Worm (Caenorhabditis elegans) whole organism, L4 larva: ENCODE measurements around the gene Y116A8C.37.
"Not testable (repeated sequence)": the region's sequence is repeated elsewhere in the genome, so short reads cannot be mapped to it uniquely, and the experiment has no call there.

Experiments
- D1046.2 ChIP-seq: fragments of 200-800 bp; sonication (Bioruptor generic); IDR thresholded peaks from 2 replicates; pipeline ENCODE4 v1.3.6; 2022; ENCODE audit warnings: missing genetic modification characterization, missing compliant biosample characterization
- T20F7.1 ChIP-seq: fragments of 200-800 bp; sonication (Bioruptor generic); optimal IDR thresholded peaks from 2 replicates; lab custom pipeline; 2018; ENCODE audit warnings: mild to moderate bottlenecking, missing genetic modification characterization, missing compliant biosample characterization
- T26A8.4 ChIP-seq: fragments of 200-800 bp; sonication (Bioruptor generic); IDR thresholded peaks from 2 replicates; pipeline ENCODE4 v1.3.6; 2022; ENCODE audit warnings: missing genetic modification characterization, missing compliant biosample characterization
- aha-1 ChIP-seq: fragments of 150-350 bp; peaks from one replicate; lab custom pipeline; 2014; ENCODE audit warnings: missing biosample characterization, missing genetic modification characterization
- ceh-20 ChIP-seq: fragments of 200-800 bp; sonication (Bioruptor generic); IDR thresholded peaks from 2 replicates; pipeline ENCODE4 v1.3.6; 2022; ENCODE audit warnings: missing genetic modification reagents, missing genetic modification characterization, missing compliant biosample characterization
- ceh-28 ChIP-seq: fragments of 150-350 bp; optimal IDR thresholded peaks from 2 replicates; lab custom pipeline; 2014; ENCODE audit warnings: missing biosample characterization, missing genetic modification reagents, missing genetic modification characterization
- dpl-1 ChIP-seq: fragments of 150-350 bp; optimal IDR thresholded peaks from 2 replicates; lab custom pipeline; 2014; ENCODE audit warnings: missing biosample characterization, missing genetic modification reagents, missing genetic modification characterization
- dve-1 ChIP-seq: sonication (generic microtip); optimal IDR thresholded peaks from 2 replicates; lab custom pipeline; 2017; ENCODE audit warnings: antibody characterized with exemption, mild to moderate bottlenecking, missing genetic modification characterization, missing compliant biosample characterization; ENCODE audit not compliant: insufficient read depth
- egl-43 ChIP-seq: fragments of 200-800 bp; sonication (Bioruptor generic); IDR thresholded peaks from 2 replicates; pipeline ENCODE4 v1.3.6; 2022; ENCODE audit warnings: missing genetic modification reagents, missing genetic modification characterization, missing compliant biosample characterization
- lim-7 ChIP-seq: fragments of 200-800 bp; sonication (Bioruptor generic); IDR thresholded peaks from 2 replicates; pipeline ENCODE4 v1.3.6; 2022; ENCODE audit warnings: missing genetic modification characterization, missing compliant biosample characterization
- lin-13 ChIP-seq: fragments of 150-350 bp; optimal IDR thresholded peaks from 2 replicates; lab custom pipeline; 2014; ENCODE audit warnings: missing biosample characterization, missing genetic modification reagents, missing genetic modification characterization
- lin-39 ChIP-seq: fragments of 150-350 bp; optimal IDR thresholded peaks from 2 replicates; lab custom pipeline; 2014; ENCODE audit warnings: missing biosample characterization, missing genetic modification reagents, missing genetic modification characterization
- lir-3 ChIP-seq: sonication (generic microtip); optimal IDR thresholded peaks from 2 replicates; lab custom pipeline; 2016; ENCODE audit warnings: mild to moderate bottlenecking, missing genetic modification characterization, missing compliant biosample characterization
- madf-5 ChIP-seq, 2 experiments: fragments of 200-800 bp; sonication (Bioruptor generic); IDR thresholded peaks; 2 replicates each; pipeline ENCODE4 v1.3.6; 2022; ENCODE audit warnings: missing compliant biosample characterization in 2 of 2, missing genetic modification characterization in 2 of 2
- mxl-2 ChIP-seq: fragments of 200-800 bp; sonication (Bioruptor generic); conservative IDR thresholded peaks from 2 replicates; pipeline ENCODE4 v1.3.6; 2022; ENCODE audit warnings: missing genetic modification reagents, missing genetic modification characterization, missing compliant biosample characterization
- nhr-25 ChIP-seq: sonication (generic microtip); optimal IDR thresholded peaks from 2 replicates; lab custom pipeline; 2017; ENCODE audit warnings: missing genetic modification characterization, mild to moderate bottlenecking, missing compliant biosample characterization, antibody characterized with exemption, moderate library complexity, borderline replicate concordance; ENCODE audit not compliant: insufficient read depth
- nhr-6 ChIP-seq: fragments of 150-350 bp; optimal IDR thresholded peaks from 2 replicates; lab custom pipeline; 2014; ENCODE audit warnings: missing biosample characterization, missing genetic modification characterization
- php-3 ChIP-seq: fragments of 200-800 bp; sonication (Bioruptor generic); IDR thresholded peaks from 2 replicates; pipeline ENCODE4 v1.3.6; 2022; ENCODE audit warnings: missing genetic modification reagents, missing genetic modification characterization, missing compliant biosample characterization
- set-16 ChIP-seq: fragments of 200-800 bp; sonication (Bioruptor generic); IDR thresholded peaks from 2 replicates; pipeline ENCODE4 v1.3.6; 2022; ENCODE audit warnings: missing genetic modification reagents, missing genetic modification characterization, missing compliant biosample characterization
- snpc-1.2 ChIP-seq: fragments of 200-800 bp; sonication (Bioruptor generic); IDR thresholded peaks from 2 replicates; pipeline ENCODE4 v1.3.6; 2022; ENCODE audit warnings: missing genetic modification reagents, missing genetic modification characterization, missing compliant biosample characterization
- tag-97 ChIP-seq: fragments of 200-800 bp; sonication (Bioruptor generic); IDR thresholded peaks from 2 replicates; pipeline ENCODE4 v1.3.6; 2022; ENCODE audit warnings: missing genetic modification characterization, missing compliant biosample characterization
- unc-39 ChIP-seq: sonication (generic microtip); optimal IDR thresholded peaks from 2 replicates; lab custom pipeline; 2017; ENCODE audit warnings: missing biosample characterization, missing genetic modification characterization
- unc-62 ChIP-seq, 3 experiments: fragments of 150-350 bp in 1 of 3; sonication (generic microtip); optimal IDR thresholded peaks in 2 of 3; peaks in 1 of 3; 1 replicate in 1 of 3; 2 replicates in 2 of 3; lab custom pipeline; 2014 to 2017; ENCODE audit warnings: missing biosample characterization in 3 of 3, missing genetic modification characterization in 3 of 3, missing genetic modification reagents in 3 of 3, missing genotype in 1 of 3
- zag-1 ChIP-seq: fragments of 150-350 bp; optimal IDR thresholded peaks from 2 replicates; lab custom pipeline; 2014; ENCODE audit warnings: missing biosample characterization, missing genetic modification characterization
- zip-2 ChIP-seq: fragments of 150-350 bp; optimal IDR thresholded peaks from 2 replicates; lab custom pipeline; 2014; ENCODE audit warnings: missing biosample characterization, missing genetic modification characterization

Y116A8C.37 gene

ce11 chrIV:17163273-17163672 lies 32.3 kb upstream of the Y116A8C.37 start, which contains the start of gene skr-9:
TSS of gene skr-9 (plus strand) at chrIV:17163573.
- TF ChIP-seq nhr-6 (tag; lab: Kevin White, UChicago); egl-43; unc-39 (tag; lab: Kevin White, UChicago): not testable (repeated sequence)

ce11 chrIV:17162515-17162914 lies 31.6 kb upstream of the Y116A8C.37 start, which contains the start of gene skr-13:
TSS of gene skr-13 (minus strand) at chrIV:17162615.
- TF ChIP-seq ceh-20 (GFP tag; lab: Robert Waterston, UW) (no peak), tag-97 (GFP tag; lab: Robert Waterston, UW) (no peak)

ce11 chrIV:17155625-17156024 lies 24.7 kb upstream of the Y116A8C.37 start:
- TF ChIP-seq snpc-1.2 (GFP tag; lab: Robert Waterston, UW): 0 out of 2 replicates have a peak, but pooled peaks have one; percentile 51
- TF ChIP-seq, all 104 proteins: peak for 1; not testable (repeated sequence) for 103

ce11 chrIV:17153002-17153401 lies 22.1 kb upstream of the Y116A8C.37 start:
- TF ChIP-seq lir-3 (tag; lab: Kevin White, UChicago) (no peak), unc-62 (GFP tag; optimal IDR thresholded peaks at IDR 0.05 in 1 of 2; lab: Kevin White, UChicago) (peak in 1 of 2 experiments; percentile 96), unc-62 (tag; optimal IDR thresholded peaks at IDR 0.05; lab: Kevin White, UChicago) (no peak), nhr-25 (tag; lab: Kevin White, UChicago) (no peak), aha-1 (tag; lab: Kevin White, UChicago) (peak; percentile 61), dve-1 (tag; lab: Kevin White, UChicago) (no peak), zag-1 (tag; lab: Kevin White, UChicago) (no peak)
- TF ChIP-seq, all 104 proteins: peak for 2

ce11 chrIV:17150871-17151270 lies 19.9 kb upstream of the Y116A8C.37 start, which contains the start of gene Y116A8C.40:
TSS of gene Y116A8C.40 (minus strand) at chrIV:17150971.
- TF ChIP-seq mxl-2 (GFP tag; lab: Robert Waterston, UW): no peak
- no peak for TF ChIP-seq ceh-28 (tag; lab: Kevin White, UChicago)
- TF ChIP-seq lin-39: no peak
- TF ChIP-seq zip-2 (tag; lab: Kevin White, UChicago): no peak
- no peak for TF ChIP-seq T20F7.1 (GFP tag; lab: Kevin White, UChicago)
- TF ChIP-seq madf-5 (GFP tag; IDR thresholded peaks at IDR 0.05; lab: Robert Waterston, UW): no peak

- TF ChIP-seq lin-13 (GFP tag; lab: Kevin White, UChicago): no peak
- TF ChIP-seq snpc-1.2 (GFP tag; lab: Robert Waterston, UW): peak; percentile 96
- TF ChIP-seq php-3 (GFP tag; lab: Robert Waterston, UW): no peak
- TF ChIP-seq, all 104 proteins: peak for 1
Observed at ce11 chrIV:17150418-17150817, 19.5 kb upstream of the Y116A8C.37 start.

- TF ChIP-seq set-16 (GFP tag; lab: Robert Waterston, UW) (peak; percentile 78), lim-7 (GFP tag; lab: Robert Waterston, UW) (0 out of 2 replicates have a peak, but pooled peaks have one; percentile 39)
Observed at ce11 chrIV:17140936-17141335, 10.0 kb upstream of the Y116A8C.37 start.

- TF ChIP-seq D1046.2 (0 out of 2 replicates have a peak, but pooled peaks have one; percentile 16), snpc-1.2 (GFP tag; lab: Robert Waterston, UW) (peak; percentile 68)
Observed at ce11 chrIV:17127224-17127623, 3.7 kb downstream of the Y116A8C.37 start.

ce11 chrIV:17126512-17126911 lies 4.4 kb downstream of the Y116A8C.37 start:
- TF ChIP-seq T26A8.4 (GFP tag; lab: Robert Waterston, UW) (no peak), dpl-1 (GFP tag; lab: Kevin White, UChicago) (peak; percentile 21)
